Worm (Caenorhabditis elegans) whole organism, mixed stage, embryonic: Measurements from ENCODE around the gene C08F11.7.

Source experiments
- blmp-1 ChIP-seq: fragments of 150-350 bp; optimal IDR thresholded peaks from 2 replicates; lab custom pipeline; 2014; ENCODE audit warnings: missing biosample characterization, missing genetic modification characterization
- cnd-1 ChIP-seq: fragments of 200-800 bp; sonication (Bioruptor generic); optimal IDR thresholded peaks from 2 replicates; lab custom pipeline; 2018; ENCODE audit warnings: mild to moderate bottlenecking, missing genetic modification characterization, missing compliant biosample characterization
- mab-5 ChIP-seq: fragments of 150-350 bp; optimal IDR thresholded peaks from 2 replicates; lab custom pipeline; 2014; ENCODE audit warnings: missing biosample characterization, missing genetic modification characterization
- nhr-76 ChIP-seq: sonication (generic microtip); optimal IDR thresholded peaks from 2 replicates; lab custom pipeline; 2017; ENCODE audit warnings: missing biosample characterization, missing genetic modification characterization
- unc-62 ChIP-seq: fragments of 150-350 bp; optimal IDR thresholded peaks from 2 replicates; lab custom pipeline; 2014; ENCODE audit warnings: missing biosample characterization, missing genetic modification reagents, missing genetic modification characterization

DNA sequence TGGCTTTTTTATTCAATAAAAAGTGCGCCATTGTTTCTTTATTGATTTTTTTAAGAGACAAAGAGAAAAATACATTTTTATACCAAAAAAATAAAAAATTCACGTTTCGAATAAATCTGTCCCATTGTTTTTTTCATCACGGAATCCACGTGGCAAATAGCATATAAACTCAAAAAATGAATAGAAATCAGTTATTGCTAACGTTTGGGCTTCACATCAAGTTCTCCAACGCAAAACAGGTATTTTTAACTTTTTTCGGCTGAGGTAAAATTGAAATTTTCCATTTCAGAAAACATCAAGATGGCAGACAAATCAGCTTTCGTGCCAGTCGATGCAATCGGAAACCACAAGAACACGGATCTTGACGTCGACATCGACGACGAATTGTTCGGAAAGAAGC lies 43.7 kb upstream of the C08F11.7 start, which contains the start of gene Y45F10B.3:
- TF ChIP-seq unc-62 (GFP tag; lab: Kevin White, UChicago) (no peak), blmp-1 (no peak), cnd-1 (tag; lab: Kevin White, UChicago) (no peak), mab-5 (tag; lab: Kevin White, UChicago) (no peak), nhr-76 (tag; lab: Kevin White, UChicago) (no peak)
